Worm (Caenorhabditis elegans) whole organism, L4/young adult: ENCODE results near the gene M106.7.

Experiments used
- W03F9.2 ChIP-seq: fragments of 150-350 bp; optimal IDR thresholded peaks from 2 replicates; lab custom pipeline; 2014; ENCODE audit warnings: missing biosample characterization, missing genetic modification characterization
- dao-5 ChIP-seq: sonication (generic microtip); optimal IDR thresholded peaks from 2 replicates; lab custom pipeline; 2016; ENCODE audit warnings: missing genotype, missing genetic modification characterization, moderate library complexity, missing compliant biosample characterization
- him-1 ChIP-seq: sonication (generic microtip); optimal IDR thresholded peaks from 2 replicates; lab custom pipeline; 2016; ENCODE audit warnings: missing genotype, missing genetic modification reagents, missing genetic modification characterization, missing compliant biosample characterization

ce11 chrII:10840067-10840466, 16.9 kb downstream of the M106.7 start:
- TF ChIP-seq dao-5 (tag; lab: Kevin White, UChicago) (peak; percentile 92), W03F9.2 (tag; lab: Kevin White, UChicago) (peak; percentile 57), him-1 (tag; lab: Kevin White, UChicago) (peak; percentile 95)
